Worm (Caenorhabditis elegans) whole organism, young adult: Measurements from ENCODE around the gene T24D5.2.

ENCODE experiments used
- B0035.1 ChIP-seq: sonication (generic microtip); optimal IDR thresholded peaks from 2 replicates; lab custom pipeline; 2016; ENCODE audit warnings: missing genetic modification characterization, mild to moderate bottlenecking, missing compliant biosample characterization, missing genotype, missing genetic modification reagents
- F39B2.1 ChIP-seq: fragments of 200-800 bp; sonication (Bioruptor generic); IDR thresholded peaks from 2 replicates; pipeline ENCODE4 v1.3.6; 2022; ENCODE audit warnings: missing genetic modification reagents, missing genetic modification characterization, missing compliant biosample characterization
- F55B11.4 ChIP-seq: sonication (generic microtip); optimal IDR thresholded peaks from 2 replicates; lab custom pipeline; 2016; ENCODE audit warnings: missing compliant biosample characterization, missing genetic modification characterization, borderline replicate concordance; ENCODE audit not compliant: insufficient read depth
- Y95B8A.8 ChIP-seq: fragments of 200-800 bp; sonication (Bioruptor generic); IDR thresholded peaks from 2 replicates; pipeline ENCODE4 v1.3.6; 2022; ENCODE audit warnings: missing genetic modification reagents, missing genetic modification characterization, missing compliant biosample characterization
- ama-1 ChIP-seq, 3 experiments: fragments of 150-350 bp in 1 of 3; sonication (generic microtip) in 2 of 3; optimal IDR thresholded peaks; 2 replicates each; lab custom pipeline; 2014 to 2018; ENCODE audit warnings: missing biosample characterization in 2 of 3, missing genetic modification characterization in 2 of 3, missing genetic modification reagents in 2 of 3
- aptf-3 ChIP-seq: fragments of 200-800 bp; sonication (Bioruptor generic); IDR thresholded peaks from 2 replicates; pipeline ENCODE4 v1.3.6; 2022; ENCODE audit warnings: missing genetic modification characterization, missing compliant biosample characterization
- athp-1 ChIP-seq: sonication (generic microtip); optimal IDR thresholded peaks from 2 replicates; lab custom pipeline; 2017; ENCODE audit warnings: mild to moderate bottlenecking, missing genetic modification characterization, missing compliant biosample characterization
- attf-5 ChIP-seq: fragments of 200-800 bp; sonication (Bioruptor generic); optimal IDR thresholded peaks from 2 replicates; lab custom pipeline; 2018; ENCODE audit warnings: mild to moderate bottlenecking, missing genetic modification characterization, missing compliant biosample characterization
- ccch-3 ChIP-seq: fragments of 200-800 bp; sonication (Bioruptor generic); optimal IDR thresholded peaks from 2 replicates; lab custom pipeline; 2018; ENCODE audit warnings: mild to moderate bottlenecking, missing genetic modification characterization, missing compliant biosample characterization
- cebp-1 ChIP-seq, 2 experiments: fragments of 200-800 bp in 1 of 2; sonication (Bioruptor generic) in 1 of 2; sonication (generic microtip) in 1 of 2; IDR thresholded peaks in 1 of 2; optimal IDR thresholded peaks in 1 of 2; 2 replicates each; pipeline versions ENCODE4 v1.3.6 to Lab custom; 2017 to 2022; ENCODE audit warnings: missing compliant biosample characterization in 2 of 2, missing genetic modification characterization in 2 of 2, mild to moderate bottlenecking in 1 of 2, missing genetic modification reagents in 1 of 2, moderate library complexity in 1 of 2
- ceh-27 ChIP-seq: fragments of 200-800 bp; sonication (Bioruptor generic); optimal IDR thresholded peaks from 2 replicates; lab custom pipeline; 2018; ENCODE audit warnings: mild to moderate bottlenecking, missing genetic modification characterization, moderate library complexity, missing compliant biosample characterization
- ceh-40 ChIP-seq: fragments of 200-800 bp; sonication (Bioruptor generic); IDR thresholded peaks from 2 replicates; pipeline ENCODE4 v1.3.6; 2022; ENCODE audit warnings: missing genetic modification characterization, missing compliant biosample characterization
- ceh-58 ChIP-seq: fragments of 200-800 bp; sonication (Bioruptor generic); IDR thresholded peaks from 2 replicates; pipeline ENCODE4 v1.3.6; 2022; ENCODE audit warnings: missing genetic modification characterization, missing compliant biosample characterization
- ceh-79 ChIP-seq: sonication (generic microtip); optimal IDR thresholded peaks from 2 replicates; lab custom pipeline; 2017; ENCODE audit warnings: mild to moderate bottlenecking, missing genetic modification characterization, missing compliant biosample characterization
- chd-7 ChIP-seq: sonication (generic microtip); optimal IDR thresholded peaks from 2 replicates; lab custom pipeline; 2016; ENCODE audit warnings: mild to moderate bottlenecking, missing genetic modification characterization, moderate library complexity, missing compliant biosample characterization
- dox-1 ChIP-seq: fragments of 200-800 bp; sonication (Bioruptor generic); IDR thresholded peaks from 2 replicates; pipeline ENCODE4 v1.3.6; 2022; ENCODE audit warnings: missing genetic modification reagents, missing genetic modification characterization, missing compliant biosample characterization
- ekl-4 ChIP-seq: fragments of 200-800 bp; sonication (Bioruptor generic); IDR thresholded peaks from 2 replicates; pipeline ENCODE4 v1.3.6; 2022; ENCODE audit warnings: missing genetic modification reagents, missing genetic modification characterization, missing compliant biosample characterization
- ets-4 ChIP-seq: fragments of 200-800 bp; sonication (Bioruptor generic); optimal IDR thresholded peaks from 2 replicates; lab custom pipeline; 2018; ENCODE audit warnings: mild to moderate bottlenecking, missing genetic modification characterization, missing compliant biosample characterization
- fkh-3 ChIP-seq: sonication (generic microtip); optimal IDR thresholded peaks from 2 replicates; lab custom pipeline; 2016; ENCODE audit warnings: mild to moderate bottlenecking, missing genetic modification characterization, missing compliant biosample characterization
- gei-17 ChIP-seq: fragments of 200-800 bp; sonication (Bioruptor generic); optimal IDR thresholded peaks from 2 replicates; lab custom pipeline; 2018; ENCODE audit warnings: mild to moderate bottlenecking, missing genetic modification characterization, missing compliant biosample characterization
- hmg-1.2 ChIP-seq: fragments of 200-800 bp; sonication (Bioruptor generic); IDR thresholded peaks from 2 replicates; pipeline ENCODE4 v1.3.6; 2022; ENCODE audit warnings: missing genetic modification reagents, missing genetic modification characterization, missing compliant biosample characterization
- hmg-20 ChIP-seq: fragments of 200-800 bp; sonication (Bioruptor generic); IDR thresholded peaks from 2 replicates; pipeline ENCODE4 v1.3.6; 2022; ENCODE audit warnings: missing genetic modification reagents, missing genetic modification characterization, missing compliant biosample characterization
- lin-26 ChIP-seq: fragments of 200-800 bp; sonication (Bioruptor generic); IDR thresholded peaks from 2 replicates; pipeline ENCODE4 v1.3.6; 2022; ENCODE audit warnings: missing genetic modification reagents, missing genetic modification characterization, missing compliant biosample characterization
- lin-35 ChIP-seq, 3 experiments: fragments of 150-350 bp in 2 of 3; sonication (generic microtip) in 1 of 3; optimal IDR thresholded peaks; 2 replicates each; lab custom pipeline; 2014 to 2018; ENCODE audit warnings: missing biosample characterization in 3 of 3, missing genetic modification characterization in 3 of 3, missing genetic modification reagents in 3 of 3
- lin-40 ChIP-seq: sonication (generic microtip); optimal IDR thresholded peaks from 2 replicates; lab custom pipeline; 2016; ENCODE audit warnings: missing genetic modification characterization, mild to moderate bottlenecking, missing compliant biosample characterization, missing genotype, missing genetic modification reagents
- madf-8 ChIP-seq: fragments of 200-800 bp; sonication (Bioruptor generic); conservative IDR thresholded peaks from 2 replicates; pipeline ENCODE4 v1.3.6; 2022; ENCODE audit warnings: missing genetic modification reagents, missing genetic modification characterization, missing compliant biosample characterization
- mcd-1 ChIP-seq: fragments of 200-800 bp; sonication (Bioruptor generic); IDR thresholded peaks from 2 replicates; pipeline ENCODE4 v1.3.6; 2022; ENCODE audit warnings: missing genetic modification reagents, missing genetic modification characterization, missing compliant biosample characterization
- mel-28 ChIP-seq: sonication (generic microtip); optimal IDR thresholded peaks from 2 replicates; lab custom pipeline; 2016; ENCODE audit warnings: borderline replicate concordance, mild to moderate bottlenecking, missing genetic modification characterization, missing compliant biosample characterization
- nfyb-1 ChIP-seq: fragments of 200-800 bp; sonication (Bioruptor generic); IDR thresholded peaks from 2 replicates; pipeline ENCODE4 v1.3.6; 2022; ENCODE audit warnings: missing genetic modification reagents, missing genetic modification characterization, missing compliant biosample characterization
- nhr-120 ChIP-seq: fragments of 200-800 bp; sonication (Bioruptor generic); IDR thresholded peaks from 2 replicates; pipeline ENCODE4 v1.3.6; 2022; ENCODE audit warnings: missing genetic modification characterization, missing compliant biosample characterization
- nhr-80 ChIP-seq: sonication (generic microtip); optimal IDR thresholded peaks from 2 replicates; lab custom pipeline; 2016; ENCODE audit warnings: missing genetic modification characterization, missing compliant biosample characterization
- rcor-1 ChIP-seq: fragments of 200-800 bp; sonication (Bioruptor generic); IDR thresholded peaks from 2 replicates; pipeline ENCODE4 v1.3.6; 2022; ENCODE audit warnings: missing genetic modification reagents, missing genetic modification characterization, missing compliant biosample characterization
- tbp1 ChIP-seq: fragments of 200-800 bp; sonication (Bioruptor generic); optimal IDR thresholded peaks from 2 replicates; lab custom pipeline; 2018; ENCODE audit warnings: mild to moderate bottlenecking, missing genetic modification characterization, missing compliant biosample characterization
- tlf-1 ChIP-seq: fragments of 200-800 bp; sonication (Bioruptor generic); optimal IDR thresholded peaks from 2 replicates; lab custom pipeline; 2018; ENCODE audit warnings: mild to moderate bottlenecking, missing genetic modification characterization, missing compliant biosample characterization
- xnd-1 ChIP-seq: sonication (generic microtip); optimal IDR thresholded peaks from 2 replicates; lab custom pipeline; 2016; ENCODE audit warnings: missing genotype, missing genetic modification reagents, missing genetic modification characterization, missing compliant biosample characterization
- zfh-2 ChIP-seq: fragments of 200-800 bp; sonication (Bioruptor generic); conservative IDR thresholded peaks from 2 replicates; pipeline ENCODE4 v1.3.6; 2022; ENCODE audit warnings: missing genetic modification reagents, missing genetic modification characterization, missing compliant biosample characterization
- zim-3 ChIP-seq: sonication (generic microtip); optimal IDR thresholded peaks from 2 replicates; lab custom pipeline; 2017; ENCODE audit warnings: mild to moderate bottlenecking, missing genetic modification characterization, moderate library complexity, missing compliant biosample characterization
- ztf-22 ChIP-seq: fragments of 200-800 bp; sonication (Bioruptor generic); optimal IDR thresholded peaks from 2 replicates; lab custom pipeline; 2018; ENCODE audit warnings: mild to moderate bottlenecking, missing genetic modification characterization, moderate library complexity, missing compliant biosample characterization
- ztf-25 ChIP-seq: fragments of 200-800 bp; sonication (Bioruptor generic); IDR thresholded peaks from 2 replicates; pipeline ENCODE4 v1.3.6; 2022; ENCODE audit warnings: missing genetic modification reagents, missing genetic modification characterization, missing compliant biosample characterization

The T24D5.2 gene

DNA sequence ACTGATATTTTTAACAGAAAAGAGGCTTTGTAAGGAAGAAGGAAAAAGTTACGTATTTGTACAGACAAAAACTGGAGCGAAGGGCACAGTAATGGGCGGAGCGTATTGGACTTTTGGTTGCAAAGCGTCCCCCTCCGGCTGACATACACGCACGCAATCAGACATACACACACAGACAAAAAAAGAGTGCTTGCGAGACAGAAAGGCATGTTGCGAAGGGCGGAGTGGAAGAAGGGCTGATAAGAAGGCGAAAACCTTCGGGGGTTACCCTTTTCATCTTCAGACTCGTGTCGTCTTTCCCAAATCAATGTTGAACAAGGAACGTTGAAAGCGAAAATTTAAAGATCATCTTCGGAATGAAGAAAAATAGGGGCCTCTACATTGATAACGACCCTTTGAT, 44.3 kb upstream of the T24D5.2 start (continued):
- TF ChIP-seq madf-8 (GFP tag; lab: Robert Waterston, UW) (no peak), lin-35 (GFP tag; optimal IDR thresholded peaks at IDR 0.05; lab: Kevin White, UChicago) (no peak), nfyb-1 (peak; percentile 65; the same call in 1 of the 2 replicates), cebp-1 (GFP tag; IDR thresholded peaks at IDR 0.05; lab: Robert Waterston, UW) (no peak), cebp-1 (tag; optimal IDR thresholded peaks at IDR 0.05; lab: Kevin White, UChicago) (peak; percentile 42), ztf-25 (0 out of 2 replicates have a peak, but pooled peaks have one; percentile 36), dox-1 (GFP tag; lab: Robert Waterston, UW) (peak; percentile 67), ets-4 (GFP tag; lab: Kevin White, UChicago) (no peak), nhr-120 (GFP tag; lab: Robert Waterston, UW) (no peak), lin-26 (GFP tag; lab: Robert Waterston, UW) (0 out of 2 replicates have a peak, but pooled peaks have one; percentile 56)
- TF ChIP-seq, all 124 proteins: peak for 18

DNA sequence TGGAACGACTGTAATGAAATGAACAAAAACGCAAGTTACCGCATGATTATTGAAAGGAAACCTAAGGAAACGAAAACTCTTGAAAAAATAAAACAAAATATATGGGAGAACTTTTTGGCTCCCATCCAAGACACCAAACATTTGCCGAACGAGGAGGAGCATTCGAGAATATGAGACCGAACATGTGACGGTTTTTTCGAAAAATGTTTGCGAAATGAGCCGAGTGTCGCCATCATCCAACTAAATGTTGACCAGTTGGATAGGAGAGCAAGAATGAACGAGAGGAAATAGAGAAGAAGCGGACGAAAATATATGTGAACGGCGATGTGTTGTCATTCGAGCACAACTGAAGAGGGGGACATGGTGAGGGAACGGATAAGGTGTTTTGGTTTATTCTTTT, 43.8 kb upstream of the T24D5.2 start:
- TF ChIP-seq cebp-1 (GFP tag; IDR thresholded peaks at IDR 0.05; lab: Robert Waterston, UW) (peak; percentile 37; the same call in 1 of the 2 replicates), cebp-1 (tag; optimal IDR thresholded peaks at IDR 0.05; lab: Kevin White, UChicago) (peak; percentile 66), gei-17 (GFP tag; lab: Kevin White, UChicago) (no peak)
- TF ChIP-seq, all 124 proteins: peak for 1

DNA sequence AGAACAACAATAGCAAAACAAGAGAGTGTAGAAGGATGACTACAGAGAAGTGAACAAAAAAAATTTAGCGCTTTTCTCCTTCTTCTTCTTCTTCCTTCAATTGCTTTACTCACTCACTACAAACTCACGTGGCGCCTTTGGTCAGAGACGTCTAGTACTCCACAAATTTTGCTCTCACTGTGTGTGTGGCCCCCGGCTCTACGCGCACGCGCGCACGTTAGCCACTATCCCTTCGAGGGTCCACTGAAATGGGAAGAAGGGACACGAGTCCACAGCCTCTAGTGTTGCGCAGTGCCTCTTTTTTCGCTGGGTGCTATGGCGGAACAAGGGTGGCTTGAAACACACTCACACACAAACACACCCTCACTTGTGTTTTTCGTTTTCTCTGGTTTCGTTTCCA, 43.0 kb upstream of the T24D5.2 start:
- peak; percentile 14 for TF ChIP-seq attf-5 (GFP tag; lab: Kevin White, UChicago)
- no peak for TF ChIP-seq lin-40 (tag; lab: Kevin White, UChicago)
- no peak for TF ChIP-seq ekl-4 (GFP tag; lab: Robert Waterston, UW)
- no peak for TF ChIP-seq F55B11.4
- TF ChIP-seq hmg-1.2, result no peak
- no peak for TF ChIP-seq B0035.1
- no peak for TF ChIP-seq tbp1 (GFP tag; lab: Kevin White, UChicago)
- peak; percentile 54 for TF ChIP-seq ceh-27
- TF ChIP-seq tlf-1 (GFP tag; lab: Kevin White, UChicago), result no peak
- no peak for TF ChIP-seq ceh-79 (tag; lab: Kevin White, UChicago)
- no peak for TF ChIP-seq zim-3 (tag; lab: Kevin White, UChicago)
- TF ChIP-seq chd-7 (tag; lab: Kevin White, UChicago), result peak; percentile 6
- no peak for TF ChIP-seq fkh-3
- no peak for TF ChIP-seq ama-1 (optimal IDR thresholded peaks at IDR 0.05; lab: Kevin White, UChicago)
- TF ChIP-seq ama-1 (GFP tag; optimal IDR thresholded peaks at IDR 0.05; lab: Kevin White, UChicago), result no peak
- TF ChIP-seq ztf-22 (GFP tag; lab: Kevin White, UChicago), result no peak
- peak; percentile 64 for TF ChIP-seq zfh-2
- no peak for TF ChIP-seq aptf-3
- TF ChIP-seq F39B2.1, result no peak
- TF ChIP-seq athp-1 (tag; lab: Kevin White, UChicago), result no peak
- TF ChIP-seq dox-1 (GFP tag; lab: Robert Waterston, UW), result peak; percentile 59; the same call in 1 of the 2 replicates
- no peak for TF ChIP-seq ceh-40 (GFP tag; lab: Robert Waterston, UW)
- TF ChIP-seq nhr-80 (tag; lab: Kevin White, UChicago), result no peak
- no peak for TF ChIP-seq cebp-1 (GFP tag; IDR thresholded peaks at IDR 0.05; lab: Robert Waterston, UW)
- TF ChIP-seq cebp-1 (tag; optimal IDR thresholded peaks at IDR 0.05; lab: Kevin White, UChicago), result peak; percentile 47
- TF ChIP-seq lin-26 (GFP tag; lab: Robert Waterston, UW), result 0 out of 2 replicates have a peak, but pooled peaks have one; percentile 29
- no peak for TF ChIP-seq ccch-3 (GFP tag; lab: Kevin White, UChicago)
- no peak for TF ChIP-seq mel-28 (tag; lab: Kevin White, UChicago)
- TF ChIP-seq nfyb-1, result 0 out of 2 replicates have a peak, but pooled peaks have one; percentile 59
- TF ChIP-seq xnd-1, result no peak
- no peak for TF ChIP-seq hmg-20 (GFP tag; lab: Robert Waterston, UW)
- no peak for TF ChIP-seq ceh-58 (GFP tag; lab: Robert Waterston, UW)
- TF ChIP-seq mcd-1 (GFP tag; lab: Robert Waterston, UW), result 0 out of 2 replicates have a peak, but pooled peaks have one; percentile 26
- 0 out of 2 replicates have a peak, but pooled peaks have one; percentile 30 for TF ChIP-seq Y95B8A.8 (GFP tag; lab: Robert Waterston, UW)
- no peak for TF ChIP-seq rcor-1 (GFP tag; lab: Robert Waterston, UW)
- TF ChIP-seq nhr-120 (GFP tag; lab: Robert Waterston, UW), result no peak
